Worm (Caenorhabditis elegans) whole organism, L2 larva: ENCODE data around the gene gcst-1.

Source experiments
- C34F6.9 ChIP-seq: fragments of 150-350 bp; optimal IDR thresholded peaks from 2 replicates; lab custom pipeline; 2014; ENCODE audit warnings: missing biosample characterization, missing genetic modification characterization
- F13H6.1 ChIP-seq: sonication (generic microtip); optimal IDR thresholded peaks from 2 replicates; lab custom pipeline; 2016; ENCODE audit warnings: missing genetic modification characterization, missing compliant biosample characterization
- ZK546.5 ChIP-seq: sonication (generic microtip); optimal IDR thresholded peaks from 2 replicates; lab custom pipeline; 2017; ENCODE audit warnings: missing biosample characterization, missing genetic modification characterization
- alr-1 ChIP-seq: fragments of 150-350 bp; optimal IDR thresholded peaks from 2 replicates; lab custom pipeline; 2014; ENCODE audit warnings: missing biosample characterization, missing genetic modification characterization
- aly-2 ChIP-seq: fragments of 150-350 bp; optimal IDR thresholded peaks from 2 replicates; lab custom pipeline; 2014; ENCODE audit warnings: missing biosample characterization, missing genetic modification characterization
- ceh-16 ChIP-seq: fragments of 150-350 bp; optimal IDR thresholded peaks from 2 replicates; lab custom pipeline; 2014; ENCODE audit warnings: missing biosample characterization, missing genetic modification characterization
- crh-2 ChIP-seq: sonication (generic microtip); optimal IDR thresholded peaks from 2 replicates; lab custom pipeline; 2017; ENCODE audit warnings: missing biosample characterization, missing genetic modification characterization
- egl-27 ChIP-seq: sonication (generic microtip); optimal IDR thresholded peaks from 3 replicates; lab custom pipeline; 2017; ENCODE audit warnings: missing biosample characterization, missing genetic modification reagents, missing genetic modification characterization
- elt-1 ChIP-seq: fragments of 150-350 bp; optimal IDR thresholded peaks from 2 replicates; lab custom pipeline; 2014; ENCODE audit warnings: missing biosample characterization, missing genetic modification characterization
- elt-3 ChIP-seq: sonication (generic microtip); optimal IDR thresholded peaks from 2 replicates; lab custom pipeline; 2017; ENCODE audit warnings: missing biosample characterization, missing genetic modification characterization
- fos-1 ChIP-seq: fragments of 150-350 bp; optimal IDR thresholded peaks from 2 replicates; lab custom pipeline; 2014; ENCODE audit warnings: missing biosample characterization, missing genetic modification characterization
- gmeb-1 ChIP-seq: fragments of 150-350 bp; optimal IDR thresholded peaks from 2 replicates; lab custom pipeline; 2014; ENCODE audit warnings: missing biosample characterization, missing genetic modification characterization
- lin-13 ChIP-seq: fragments of 150-350 bp; optimal IDR thresholded peaks from 2 replicates; lab custom pipeline; 2014; ENCODE audit warnings: missing biosample characterization, missing genetic modification reagents, missing genetic modification characterization
- lin-39 ChIP-seq: fragments of 150-350 bp; optimal IDR thresholded peaks from 2 replicates; lab custom pipeline; 2014; ENCODE audit warnings: missing biosample characterization, missing genetic modification reagents, missing genetic modification characterization
- mab-5 ChIP-seq: fragments of 150-350 bp; optimal IDR thresholded peaks from 2 replicates; lab custom pipeline; 2014; ENCODE audit warnings: missing biosample characterization, missing genetic modification characterization
- mbf-1 ChIP-seq: sonication (generic microtip); optimal IDR thresholded peaks from 2 replicates; lab custom pipeline; 2017; ENCODE audit warnings: missing biosample characterization, missing genetic modification characterization
- mdl-1 ChIP-seq, 2 experiments: fragments of 150-350 bp in 1 of 2; sonication (generic microtip) in 1 of 2; optimal IDR thresholded peaks; 2 replicates each; lab custom pipeline; 2017; ENCODE audit warnings: missing biosample characterization in 2 of 2, missing genetic modification characterization in 2 of 2
- nhr-21 ChIP-seq: fragments of 150-350 bp; optimal IDR thresholded peaks from 2 replicates; lab custom pipeline; 2014; ENCODE audit warnings: missing biosample characterization, missing genetic modification characterization
- nhr-23 ChIP-seq: fragments of 150-350 bp; optimal IDR thresholded peaks from 2 replicates; lab custom pipeline; 2014; ENCODE audit warnings: missing biosample characterization, missing genetic modification reagents, missing genetic modification characterization
- nhr-237 ChIP-seq: fragments of 150-350 bp; optimal IDR thresholded peaks from 2 replicates; lab custom pipeline; 2014; ENCODE audit warnings: missing biosample characterization, missing genetic modification characterization
- peb-1 ChIP-seq: fragments of 150-350 bp; optimal IDR thresholded peaks from 2 replicates; lab custom pipeline; 2014; ENCODE audit warnings: missing biosample characterization, missing genetic modification characterization
- sem-4 ChIP-seq: fragments of 150-350 bp; optimal IDR thresholded peaks from 2 replicates; lab custom pipeline; 2014; ENCODE audit warnings: missing biosample characterization, missing genetic modification reagents, missing genetic modification characterization
- skn-1 ChIP-seq: sonication (generic microtip); optimal IDR thresholded peaks from 2 replicates; lab custom pipeline; 2017; ENCODE audit warnings: missing biosample characterization, missing genetic modification characterization
- snpc-4 ChIP-seq: fragments of 150-350 bp; optimal IDR thresholded peaks from 2 replicates; lab custom pipeline; 2014; ENCODE audit warnings: missing biosample characterization, missing genetic modification characterization
- unc-55 ChIP-seq: fragments of 150-350 bp; sonication (generic microtip); optimal IDR thresholded peaks from 3 replicates; lab custom pipeline; 2014; ENCODE audit warnings: missing biosample characterization, missing genetic modification reagents, missing genetic modification characterization
- unc-62 ChIP-seq: fragments of 150-350 bp; optimal IDR thresholded peaks from 2 replicates; lab custom pipeline; 2014; ENCODE audit warnings: missing biosample characterization, missing genetic modification reagents, missing genetic modification characterization
- zag-1 ChIP-seq: fragments of 150-350 bp; optimal IDR thresholded peaks from 2 replicates; lab custom pipeline; 2014; ENCODE audit warnings: missing biosample characterization, missing genetic modification characterization
- ztf-11 ChIP-seq: sonication (generic microtip); optimal IDR thresholded peaks from 2 replicates; lab custom pipeline; 2017; ENCODE audit warnings: missing biosample characterization, missing genetic modification characterization
- ztf-4 ChIP-seq: fragments of 150-350 bp; optimal IDR thresholded peaks from 2 replicates; lab custom pipeline; 2014; ENCODE audit warnings: missing biosample characterization, missing genetic modification characterization

The gcst-1 gene

ce11 chrV:5717237-5717935, 4.7 kb downstream of the gcst-1 start, which contains the start of gene rga-3:
rga-3 (plus strand) TSS chrV:5717885.
- no peak for TF ChIP-seq ztf-11
- no peak for TF ChIP-seq nhr-21
- TF ChIP-seq snpc-4 = no peak
- TF ChIP-seq ceh-16 = no peak
- no peak for TF ChIP-seq nhr-237
- TF ChIP-seq mdl-1 (tag; optimal IDR thresholded peaks at IDR 0.05; lab: Kevin White, UChicago) = no peak

- no peak for TF ChIP-seq alr-1 (tag; lab: Kevin White, UChicago)
- TF ChIP-seq mbf-1 (tag; lab: Kevin White, UChicago) = no peak
- TF ChIP-seq sem-4 = no peak
- no peak for TF ChIP-seq skn-1 (tag; lab: Kevin White, UChicago)
These were observed 9.4 kb downstream of the gcst-1 start for ce11 chrV:5722093-5722492.

ce11 chrV:5724395-5724794, 11.7 kb downstream of the gcst-1 start:
- TF ChIP-seq lin-13 (GFP tag; lab: Kevin White, UChicago) (no peak), unc-62 (GFP tag; lab: Kevin White, UChicago) (no peak), ztf-4 (tag; lab: Kevin White, UChicago) (no peak), C34F6.9 (tag; lab: Kevin White, UChicago) (no peak), zag-1 (tag; lab: Kevin White, UChicago) (no peak), nhr-21 (no peak), fos-1 (tag; lab: Kevin White, UChicago) (no peak), sem-4 (no peak)

ce11 chrV:5726463-5726862, 13.7 kb downstream of the gcst-1 start, which contains the start of gene K09H11.4:
K09H11.4 (minus strand) TSS chrV:5726563.
- TF ChIP-seq elt-1 (tag; lab: Kevin White, UChicago) (no peak), crh-2 (tag; lab: Kevin White, UChicago) (no peak), ceh-16 (no peak), mab-5 (tag; lab: Kevin White, UChicago) (no peak), egl-27 (tag; lab: Kevin White, UChicago) (no peak), nhr-23 (tag; lab: Kevin White, UChicago) (no peak), lin-39 (tag; lab: Kevin White, UChicago) (no peak)

- TF ChIP-seq aly-2 (no peak), mbf-1 (tag; lab: Kevin White, UChicago) (no peak)
These were observed 18.1 kb downstream of the gcst-1 start, which contains the start of gene K09H11.15 for ce11 chrV:5730783-5731182. K09H11.15 (minus strand) TSS chrV:5730883.

ce11 chrV:5736068-5736467, 23.3 kb downstream of the gcst-1 start, which contains the start of gene K09H11.6:
K09H11.6 (minus strand) TSS chrV:5736168.
- TF ChIP-seq lin-39 (tag; lab: Kevin White, UChicago) = no peak
- no peak for TF ChIP-seq crh-2 (tag; lab: Kevin White, UChicago)
- TF ChIP-seq unc-55 = no peak
- no peak for TF ChIP-seq ZK546.5 (tag; lab: Kevin White, UChicago)
- no peak for TF ChIP-seq sem-4
- no peak for TF ChIP-seq zag-1 (tag; lab: Kevin White, UChicago)
- no peak for TF ChIP-seq ceh-16
- TF ChIP-seq ztf-4 (tag; lab: Kevin White, UChicago) = no peak
- TF ChIP-seq fos-1 (tag; lab: Kevin White, UChicago) = no peak
- no peak for TF ChIP-seq elt-1 (tag; lab: Kevin White, UChicago)
- no peak for TF ChIP-seq mab-5 (tag; lab: Kevin White, UChicago)

- TF ChIP-seq elt-3 (tag; lab: Kevin White, UChicago) (no peak), F13H6.1 (no peak), peb-1 (tag; lab: Kevin White, UChicago) (no peak), unc-55 (no peak), gmeb-1 (tag; lab: Kevin White, UChicago) (no peak)
These were observed 26.7 kb downstream of the gcst-1 start for ce11 chrV:5739438-5739837.
